Worm (Caenorhabditis elegans): ENCODE results near the gene F57H12.5.

- no peak for TF ChIP-seq ets-4 (GFP tag; optimal IDR thresholded peaks at IDR 0.05)
- no peak for TF ChIP-seq lag-1 (GFP tag; IDR thresholded peaks at IDR 0.05)
- no peak for TF ChIP-seq F49E8.2 (tag; optimal IDR thresholded peaks at IDR 0.05; ENCODE audit: insufficient read depth)
Measured at ce11 chrIV:7957504-7957903, 9.6 kb upstream of the F57H12.5 start, which contains the start of gene frpr-10.
